Fruit fly (Drosophila melanogaster) Kc167 (cell line): Measurements from ENCODE around the gene CG34008.

Experiments used
- Myc ChIP-seq: fragments of >200 bp; optimal IDR thresholded peaks from 2 replicates; lab custom pipeline; 2017; ENCODE audit warnings: missing external identifiers
- Sin3A ChIP-seq: fragments of >200 bp; optimal IDR thresholded peaks from 2 replicates; lab custom pipeline; 2018; ENCODE audit warnings: missing external identifiers
- h ChIP-seq: fragments of >200 bp; optimal IDR thresholded peaks from 3 replicates; lab custom pipeline; 2018; ENCODE audit warnings: missing external identifiers
- insv ChIP-seq: fragments of >200 bp; optimal IDR thresholded peaks from 3 replicates; lab custom pipeline; 2018; ENCODE audit warnings: missing external identifiers
- psq ChIP-seq: fragments of >200 bp; optimal IDR thresholded peaks from 2 replicates; lab custom pipeline; 2017; ENCODE audit warnings: missing external identifiers
- ttk ChIP-seq: sonication (Bioruptor generic); optimal IDR thresholded peaks from 2 replicates; lab custom pipeline; 2017; ENCODE audit warnings: missing external identifiers

- TF ChIP-seq psq (lab: Kevin White, UChicago) (no peak), h (lab: Kevin White, UChicago) (no peak), insv (lab: Kevin White, UChicago) (no peak), Sin3A (lab: Kevin White, UChicago) (no peak), Myc (no peak), ttk (lab: Kevin White, UChicago) (no peak)
Measured at dm6 chr3R:20576789-20577188, 4.5 kb downstream of the CG34008 start, which contains the start of the genes TFAM and CG5412.
